Worm (Caenorhabditis elegans): Measurements from ENCODE around the gene B0285.3.

- TF ChIP-seq gmeb-1 (tag; optimal IDR thresholded peaks at IDR 0.05) (no peak), nhr-77 (tag; optimal IDR thresholded peaks at IDR 0.05) (no peak)
Measured at ce11 chrIII:4323120-4323519, 20.0 kb downstream of the B0285.3 start.

All from whole organism, L2 larva.